Worm (Caenorhabditis elegans): ENCODE data around the gene wdr-60.

The wdr-60 gene

DNA sequence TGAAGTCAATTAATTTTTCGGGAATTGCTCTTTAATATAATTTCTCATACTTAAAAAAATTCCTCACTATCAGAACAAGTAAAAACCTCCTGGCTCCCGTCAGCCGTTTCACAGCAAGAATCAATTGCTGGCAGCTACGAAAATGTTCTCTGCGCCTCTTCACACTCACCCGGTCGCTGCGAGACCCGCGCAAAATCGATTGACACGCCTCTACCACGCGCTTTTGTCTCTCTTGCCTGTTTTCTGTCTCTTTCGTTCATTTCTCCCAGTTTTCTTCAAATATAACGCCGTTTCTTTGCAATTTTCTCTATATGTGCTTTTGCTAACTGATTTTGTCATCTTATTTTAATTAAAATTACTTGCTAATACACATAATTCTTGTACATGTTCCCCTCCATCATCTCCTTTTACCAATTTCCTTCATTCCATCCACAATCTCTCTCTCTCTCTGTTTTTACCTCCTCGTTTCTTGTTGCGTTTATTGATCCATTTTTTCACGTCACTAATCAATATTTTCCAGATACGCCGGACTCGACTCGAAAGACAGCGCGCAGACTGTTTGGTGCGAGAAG lies 37.5 kb downstream of the wdr-60 start, which contains the start of gene pcf-11 (continued):
- no peak for TF ChIP-seq ceh-88 (GFP tag; IDR thresholded peaks at IDR 0.05)
- TF ChIP-seq mab-9 (GFP tag; IDR thresholded peaks at IDR 0.05): no peak
- TF ChIP-seq vab-15 (tag; optimal IDR thresholded peaks at IDR 0.05): no peak
- peak; percentile 63 for TF ChIP-seq rnt-1 (tag; optimal IDR thresholded peaks at IDR 0.05)
- peak; percentile 74 for TF ChIP-seq lin-14 (GFP tag; optimal IDR thresholded peaks at IDR 0.05)
- peak; percentile 43 to 78 for TF ChIP-seq lsy-2 (tag; optimal IDR thresholded peaks at IDR 0.05)
- no peak for TF ChIP-seq fkh-10 (GFP tag; optimal IDR thresholded peaks at IDR 0.05)
- TF ChIP-seq dsc-1 (tag; optimal IDR thresholded peaks at IDR 0.05): peak; percentile 25
- peak; percentile 47 for TF ChIP-seq nhr-47 (tag; optimal IDR thresholded peaks at IDR 0.05)
- TF ChIP-seq snpc-4 (tag; optimal IDR thresholded peaks at IDR 0.05): no peak
- no peak for TF ChIP-seq unc-98 (GFP tag; IDR thresholded peaks at IDR 0.05)
- no peak for TF ChIP-seq C04F5.9 (tag; optimal IDR thresholded peaks at IDR 0.05)
- no peak for TF ChIP-seq efl-3 (GFP tag; optimal IDR thresholded peaks at IDR 0.05)
- TF ChIP-seq mdl-1 (tag; optimal IDR thresholded peaks at IDR 0.05): peak in 1 of 2 experiments; percentile 80
- TF ChIP-seq sup-37 (GFP tag; optimal IDR thresholded peaks at IDR 0.05): no peak
- TF ChIP-seq hlh-4 (tag; optimal IDR thresholded peaks at IDR 0.05): no peak
- TF ChIP-seq aha-1 (tag; optimal IDR thresholded peaks at IDR 0.05): no peak
- TF ChIP-seq ets-5 (GFP tag; IDR thresholded peaks at IDR 0.05): no peak
- peak; percentile 40 for TF ChIP-seq fkh-8 (tag; optimal IDR thresholded peaks at IDR 0.05)
- no peak for TF ChIP-seq nhr-28 (tag; optimal IDR thresholded peaks at IDR 0.05)
- no peak for TF ChIP-seq egl-13 (tag; optimal IDR thresholded peaks at IDR 0.05)
- peak; percentile 9 for TF ChIP-seq irx-1 (tag; optimal IDR thresholded peaks at IDR 0.05)
- TF ChIP-seq skn-1 (tag; optimal IDR thresholded peaks at IDR 0.05): peak; percentile 58
- TF ChIP-seq dpl-1 (GFP tag; optimal IDR thresholded peaks at IDR 0.05): peak; percentile 51 to 63 (median 55)
- no peak for TF ChIP-seq fkh-4 (tag; optimal IDR thresholded peaks at IDR 0.05; ENCODE audit: borderline replicate concordance)
- TF ChIP-seq pax-3 (tag; optimal IDR thresholded peaks at IDR 0.05): no peak
- no peak for TF ChIP-seq ztf-4 (tag; optimal IDR thresholded peaks at IDR 0.05)
- peak; percentile 24 to 84 (median 40) for TF ChIP-seq ceh-82 (tag; optimal IDR thresholded peaks at IDR 0.05)
- TF ChIP-seq sox-4 (tag; optimal IDR thresholded peaks at IDR 0.05): no peak
- no peak for TF ChIP-seq ceh-90 (tag; optimal IDR thresholded peaks at IDR 0.05)
- TF ChIP-seq isw-1 (GFP tag; IDR thresholded peaks at IDR 0.05): peak; percentile 56
- TF ChIP-seq lin-13 (GFP tag; optimal IDR thresholded peaks at IDR 0.05): peak; percentile 28
- TF ChIP-seq ceh-63 (GFP tag; optimal IDR thresholded peaks at IDR 0.05): no peak
- no peak for TF ChIP-seq ces-1 (GFP tag; optimal IDR thresholded peaks at IDR 0.05)
- TF ChIP-seq C16A3.4 (tag; optimal IDR thresholded peaks at IDR 0.05): peak; percentile 34
- TF ChIP-seq C34B4.2 (tag; optimal IDR thresholded peaks at IDR 0.05): no peak
- no peak for TF ChIP-seq unc-62 (GFP tag; optimal IDR thresholded peaks at IDR 0.05)
- TF ChIP-seq hpl-2 (GFP tag; optimal IDR thresholded peaks at IDR 0.05): no peak
- TF ChIP-seq swsn-7 (tag; optimal IDR thresholded peaks at IDR 0.05): peak; percentile 51
- TF ChIP-seq nhr-12 (tag; optimal IDR thresholded peaks at IDR 0.05): no peak
- TF ChIP-seq elt-3 (tag; optimal IDR thresholded peaks at IDR 0.05): peak in 2 of 6 experiments; percentile 5 to 8
- TF ChIP-seq nhr-76 (tag; optimal IDR thresholded peaks at IDR 0.05): no peak
- peak; percentile 36 for TF ChIP-seq nhr-90 (tag; optimal IDR thresholded peaks at IDR 0.05; ENCODE audit: poor library complexity)
- TF ChIP-seq efl-1 (optimal IDR thresholded peaks at IDR 0.05): peak; percentile 66 to 71
- TF ChIP-seq efl-1 (GFP tag; optimal IDR thresholded peaks at IDR 0.05 in 1 of 2): peak; percentile 54 to 96
- TF ChIP-seq hlh-17 (GFP tag; optimal IDR thresholded peaks at IDR 0.05; ENCODE audit: borderline replicate concordance): no peak
